Worm (Caenorhabditis elegans) whole organism, mixed stage, embryonic: Measurements from ENCODE around the gene Y49F6B.14.
"Not testable (repeated sequence)": the region's sequence is repeated elsewhere in the genome, so short reads cannot be mapped to it uniquely, and the experiment has no call there.

ENCODE experiments used
- M03D4.4 ChIP-seq: sonication (generic microtip); optimal IDR thresholded peaks from 2 replicates; lab custom pipeline; 2017; ENCODE audit warnings: mild to moderate bottlenecking, missing genetic modification characterization, missing compliant biosample characterization
- bed-3 ChIP-seq: fragments of 200-800 bp; sonication (Bioruptor generic); optimal IDR thresholded peaks from 3 replicates; lab custom pipeline; 2018; ENCODE audit warnings: mild to moderate bottlenecking, missing genetic modification characterization, moderate library complexity, missing compliant biosample characterization
- blmp-1 ChIP-seq: fragments of 150-350 bp; optimal IDR thresholded peaks from 2 replicates; lab custom pipeline; 2014; ENCODE audit warnings: missing biosample characterization, missing genetic modification characterization
- ceh-39 ChIP-seq: fragments of 150-350 bp; optimal IDR thresholded peaks from 2 replicates; lab custom pipeline; 2014; ENCODE audit warnings: missing biosample characterization, missing genetic modification characterization
- ceh-43 ChIP-seq: fragments of 200-800 bp; sonication (Bioruptor generic); optimal IDR thresholded peaks from 2 replicates; lab custom pipeline; 2018; ENCODE audit warnings: mild to moderate bottlenecking, missing genetic modification characterization, moderate library complexity, missing compliant biosample characterization
- ceh-83 ChIP-seq: fragments of 200-800 bp; sonication (Bioruptor generic); optimal IDR thresholded peaks from 2 replicates; lab custom pipeline; 2018; ENCODE audit warnings: mild to moderate bottlenecking, missing genetic modification characterization, missing compliant biosample characterization
- ces-1 ChIP-seq: fragments of 150-350 bp; optimal IDR thresholded peaks from 2 replicates; lab custom pipeline; 2014; ENCODE audit warnings: missing biosample characterization, missing genetic modification reagents, missing genetic modification characterization
- cnd-1 ChIP-seq: fragments of 200-800 bp; sonication (Bioruptor generic); optimal IDR thresholded peaks from 2 replicates; lab custom pipeline; 2018; ENCODE audit warnings: mild to moderate bottlenecking, missing genetic modification characterization, missing compliant biosample characterization
- drap-1 ChIP-seq: fragments of 200-800 bp; sonication (Bioruptor generic); optimal IDR thresholded peaks from 3 replicates; lab custom pipeline; 2018; ENCODE audit warnings: mild to moderate bottlenecking, missing genetic modification characterization, missing compliant biosample characterization
- elt-3 ChIP-seq: fragments of 150-350 bp; optimal IDR thresholded peaks from 2 replicates; lab custom pipeline; 2014; ENCODE audit warnings: missing biosample characterization, missing genetic modification characterization
- flh-1 ChIP-seq: fragments of 200-800 bp; sonication (Bioruptor generic); optimal IDR thresholded peaks from 2 replicates; lab custom pipeline; 2018; ENCODE audit warnings: mild to moderate bottlenecking, missing genetic modification characterization, moderate library complexity, missing compliant biosample characterization
- ham-2 ChIP-seq: fragments of 200-800 bp; sonication (Bioruptor generic); optimal IDR thresholded peaks from 2 replicates; lab custom pipeline; 2018; ENCODE audit warnings: mild to moderate bottlenecking, missing genetic modification characterization, missing compliant biosample characterization
- hlh-1 ChIP-seq: fragments of 150-350 bp; optimal IDR thresholded peaks from 2 replicates; lab custom pipeline; 2014; ENCODE audit warnings: missing biosample characterization, missing genetic modification reagents, missing genetic modification characterization
- lin-13 ChIP-seq: fragments of 150-350 bp; optimal IDR thresholded peaks from 2 replicates; lab custom pipeline; 2014; ENCODE audit warnings: missing biosample characterization, missing genetic modification characterization
- lin-32 ChIP-seq: fragments of 200-800 bp; sonication (Bioruptor generic); optimal IDR thresholded peaks from 2 replicates; lab custom pipeline; 2018; ENCODE audit warnings: mild to moderate bottlenecking, missing genetic modification characterization, missing compliant biosample characterization
- lsy-2 ChIP-seq: fragments of 150-350 bp; optimal IDR thresholded peaks from 2 replicates; lab custom pipeline; 2014; ENCODE audit warnings: missing biosample characterization, missing genetic modification characterization
- mab-5 ChIP-seq: fragments of 150-350 bp; optimal IDR thresholded peaks from 2 replicates; lab custom pipeline; 2014; ENCODE audit warnings: missing biosample characterization, missing genetic modification characterization
- mep-1 ChIP-seq: fragments of 150-350 bp; optimal IDR thresholded peaks from 2 replicates; lab custom pipeline; 2017; ENCODE audit warnings: missing biosample characterization, missing genetic modification reagents, missing genetic modification characterization, inconsistent platforms
- mls-2 ChIP-seq: sonication (generic microtip); optimal IDR thresholded peaks from 2 replicates; lab custom pipeline; 2016; ENCODE audit warnings: mild to moderate bottlenecking, missing genetic modification characterization, moderate library complexity, missing compliant biosample characterization
- nhr-2 ChIP-seq: fragments of 150-350 bp; optimal IDR thresholded peaks from 2 replicates; lab custom pipeline; 2014; ENCODE audit warnings: missing biosample characterization, missing genetic modification characterization
- nhr-237 ChIP-seq: fragments of 150-350 bp; optimal IDR thresholded peaks from 2 replicates; lab custom pipeline; 2014; ENCODE audit warnings: missing biosample characterization, missing genetic modification characterization
- nhr-76 ChIP-seq: sonication (generic microtip); optimal IDR thresholded peaks from 2 replicates; lab custom pipeline; 2017; ENCODE audit warnings: missing biosample characterization, missing genetic modification characterization
- sem-2 ChIP-seq: fragments of 200-800 bp; sonication (Bioruptor generic); optimal IDR thresholded peaks from 2 replicates; lab custom pipeline; 2018; ENCODE audit warnings: mild to moderate bottlenecking, missing genetic modification characterization, missing compliant biosample characterization
- snpc-4 ChIP-seq: fragments of 150-350 bp; optimal IDR thresholded peaks from 2 replicates; lab custom pipeline; 2014; ENCODE audit warnings: missing biosample characterization, missing genetic modification characterization
- sptf-1 ChIP-seq: sonication (generic microtip); optimal IDR thresholded peaks from 2 replicates; lab custom pipeline; 2017; ENCODE audit warnings: mild to moderate bottlenecking, missing genetic modification characterization, moderate library complexity, missing compliant biosample characterization
- tbx-8 ChIP-seq: fragments of 200-800 bp; sonication (Bioruptor generic); optimal IDR thresholded peaks from 2 replicates; lab custom pipeline; 2018; ENCODE audit warnings: mild to moderate bottlenecking, missing genetic modification characterization, moderate library complexity, missing compliant biosample characterization
- unc-120 ChIP-seq: sonication (generic microtip); optimal IDR thresholded peaks from 2 replicates; lab custom pipeline; 2017; ENCODE audit warnings: missing genetic modification characterization, missing compliant biosample characterization; ENCODE audit not compliant: poor library complexity, severe bottlenecking
- unc-39 ChIP-seq: fragments of 150-350 bp; optimal IDR thresholded peaks from 2 replicates; lab custom pipeline; 2014; ENCODE audit warnings: missing biosample characterization, missing genetic modification characterization
- zip-8 ChIP-seq: fragments of 150-350 bp; optimal IDR thresholded peaks from 2 replicates; lab custom pipeline; 2014; ENCODE audit warnings: missing biosample characterization, missing genetic modification characterization
- ztf-11 ChIP-seq: fragments of 150-350 bp; optimal IDR thresholded peaks from 2 replicates; lab custom pipeline; 2014; ENCODE audit warnings: missing biosample characterization, missing genetic modification characterization

Gene Y49F6B.14

ce11 chrII:3490797-3491196, 24.5 kb downstream of the Y49F6B.14 start, which contains the start of gene fbxb-112:
Gene fbxb-112 (plus strand): TSS chrII:3491097.
- not testable (repeated sequence) for TF ChIP-seq unc-120 (tag; lab: Kevin White, UChicago); zip-8; mls-2 (tag; lab: Kevin White, UChicago)

ce11 chrII:3482231-3482630, 33.1 kb downstream of the Y49F6B.14 start, which contains the start of gene smu-2:
Gene smu-2 (plus strand): TSS chrII:3482408.
- TF ChIP-seq ces-1 (GFP tag; lab: Kevin White, UChicago), result peak; percentile 97
- peak; percentile 7 for TF ChIP-seq ceh-43 (GFP tag; lab: Kevin White, UChicago)
- no peak for TF ChIP-seq mls-2 (tag; lab: Kevin White, UChicago)
- peak; percentile 75 for TF ChIP-seq sptf-1
- no peak for TF ChIP-seq unc-120 (tag; lab: Kevin White, UChicago)
- TF ChIP-seq mep-1 (tag; lab: Kevin White, UChicago), result peak; percentile 49
- peak; percentile 39 for TF ChIP-seq lsy-2 (tag; lab: Kevin White, UChicago)
- TF ChIP-seq sem-2 (GFP tag; lab: Kevin White, UChicago), result no peak
- peak; percentile 16 for TF ChIP-seq lin-32 (GFP tag; lab: Kevin White, UChicago)
- peak; percentile 55 for TF ChIP-seq mab-5 (tag; lab: Kevin White, UChicago)
- peak; percentile 20 for TF ChIP-seq cnd-1 (tag; lab: Kevin White, UChicago)

- TF ChIP-seq zip-8, result no peak
- TF ChIP-seq mab-5 (tag; lab: Kevin White, UChicago), result no peak
- no peak for TF ChIP-seq ceh-39 (tag; lab: Kevin White, UChicago)
- no peak for TF ChIP-seq lin-13 (tag; lab: Kevin White, UChicago)
- TF ChIP-seq nhr-76 (tag; lab: Kevin White, UChicago), result no peak
- no peak for TF ChIP-seq nhr-237 (tag; lab: Kevin White, UChicago)
- no peak for TF ChIP-seq ceh-83
- TF ChIP-seq ceh-43 (GFP tag; lab: Kevin White, UChicago), result no peak
- no peak for TF ChIP-seq hlh-1 (tag; lab: Kevin White, UChicago)
- TF ChIP-seq ztf-11 (tag; lab: Kevin White, UChicago), result no peak
Measured at ce11 chrII:3481584-3481983, 33.7 kb downstream of the Y49F6B.14 start, which contains the start of gene Y49F6B.8. Gene Y49F6B.8 (minus strand): TSS chrII:3481684.

ce11 chrII:3477171-3477570, 38.1 kb downstream of the Y49F6B.14 start, which contains the start of gene fbxb-104:
Gene fbxb-104 (minus strand): TSS chrII:3477271.
- TF ChIP-seq mep-1 (tag; lab: Kevin White, UChicago) (no peak), M03D4.4 (tag; lab: Kevin White, UChicago) (no peak), ceh-39 (tag; lab: Kevin White, UChicago) (no peak), nhr-76 (tag; lab: Kevin White, UChicago) (no peak), nhr-237 (tag; lab: Kevin White, UChicago) (no peak), unc-39 (tag; lab: Kevin White, UChicago) (no peak), lin-32 (GFP tag; lab: Kevin White, UChicago) (no peak), cnd-1 (tag; lab: Kevin White, UChicago) (no peak), nhr-2 (tag; lab: Kevin White, UChicago) (no peak), ces-1 (GFP tag; lab: Kevin White, UChicago) (no peak), sem-2 (GFP tag; lab: Kevin White, UChicago) (no peak), drap-1 (GFP tag; lab: Kevin White, UChicago) (no peak), bed-3 (GFP tag; lab: Kevin White, UChicago) (no peak), snpc-4 (tag; lab: Kevin White, UChicago) (no peak)
- TF ChIP-seq, all 35 proteins: peak for 0

- TF ChIP-seq ztf-11 (tag; lab: Kevin White, UChicago), result no peak
- no peak for TF ChIP-seq ham-2
- TF ChIP-seq lin-32 (GFP tag; lab: Kevin White, UChicago), result no peak
- TF ChIP-seq unc-39 (tag; lab: Kevin White, UChicago), result no peak
- no peak for TF ChIP-seq sem-2 (GFP tag; lab: Kevin White, UChicago)
- no peak for TF ChIP-seq blmp-1
- no peak for TF ChIP-seq mep-1 (tag; lab: Kevin White, UChicago)
- no peak for TF ChIP-seq nhr-76 (tag; lab: Kevin White, UChicago)
- no peak for TF ChIP-seq bed-3 (GFP tag; lab: Kevin White, UChicago)
Measured at ce11 chrII:3476536-3476935, 38.7 kb downstream of the Y49F6B.14 start.

ce11 chrII:3473744-3474143, 41.5 kb downstream of the Y49F6B.14 start, which contains the start of gene sdz-32:
Gene sdz-32 (plus strand): TSS chrII:3474044.
- TF ChIP-seq ztf-11 (tag; lab: Kevin White, UChicago) (no peak), zip-8 (no peak), nhr-76 (tag; lab: Kevin White, UChicago) (no peak), unc-39 (tag; lab: Kevin White, UChicago) (no peak), lin-32 (GFP tag; lab: Kevin White, UChicago) (no peak), flh-1 (GFP tag; lab: Kevin White, UChicago) (no peak), elt-3 (tag; lab: Kevin White, UChicago) (no peak), mep-1 (tag; lab: Kevin White, UChicago) (no peak), hlh-1 (tag; lab: Kevin White, UChicago) (no peak), tbx-8 (no peak), nhr-237 (tag; lab: Kevin White, UChicago) (no peak), blmp-1 (no peak), sptf-1 (no peak)
